Fruit fly (Drosophila melanogaster) whole organism: ENCODE measurements around the gene pav.

Experiments used
- CG8478 ChIP-seq: fragments of >200 bp; optimal IDR thresholded peaks from 2 replicates; lab custom pipeline; 2018; ENCODE audit warnings: inconsistent platforms
- psq ChIP-seq: fragments of >200 bp; optimal IDR thresholded peaks from 2 replicates; lab custom pipeline; 2017
- usp ChIP-seq: fragments of >200 bp; optimal IDR thresholded peaks from 2 replicates; lab custom pipeline; 2017; ENCODE audit warnings: missing biosample characterization, missing genetic modification characterization, mixed read lengths

DNA sequence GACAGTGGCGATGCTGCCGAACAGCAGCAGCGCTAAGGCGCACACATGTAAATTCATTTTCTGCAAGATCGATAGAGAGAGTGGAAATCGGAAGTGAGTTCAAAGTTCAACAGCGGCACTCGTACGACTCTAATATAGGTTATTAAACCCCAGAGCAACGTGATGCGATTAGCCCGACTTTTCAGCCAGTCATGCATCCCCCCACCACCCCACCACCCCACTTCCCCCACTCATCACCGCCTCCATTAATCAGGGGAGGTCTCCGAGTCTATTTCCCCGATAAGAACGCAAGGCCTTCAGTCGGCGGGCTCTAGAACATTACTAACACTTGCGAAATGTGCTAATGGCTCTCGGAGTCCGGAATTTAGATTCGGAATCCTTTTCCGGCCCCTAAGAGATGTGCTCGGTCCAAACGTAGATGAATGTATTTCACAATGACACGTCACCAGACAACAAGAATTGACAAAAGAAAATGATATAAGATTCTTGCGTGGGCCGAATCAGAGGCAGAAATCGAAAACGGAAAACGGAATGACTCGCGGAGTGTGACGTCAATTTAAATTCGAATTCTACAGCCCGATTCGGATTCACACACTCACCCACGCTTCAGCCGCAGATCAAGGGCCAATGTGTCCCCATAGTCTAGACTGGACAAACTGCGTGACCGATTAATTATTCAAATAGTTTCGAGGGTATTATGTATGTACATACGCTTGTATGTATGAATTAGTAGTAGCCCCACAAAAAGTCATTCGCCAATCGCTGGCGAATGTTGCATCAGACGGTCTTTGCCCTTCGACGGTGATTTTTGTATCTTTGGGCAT is 16.7 kb upstream of the pav start:
- TF ChIP-seq usp, result no peak
- no peak for TF ChIP-seq CG8478 (lab: Kevin White, UChicago)
- no peak for TF ChIP-seq psq (lab: Kevin White, UChicago)
